Worm (Caenorhabditis elegans): ENCODE results near the gene wht-8.

DNA sequence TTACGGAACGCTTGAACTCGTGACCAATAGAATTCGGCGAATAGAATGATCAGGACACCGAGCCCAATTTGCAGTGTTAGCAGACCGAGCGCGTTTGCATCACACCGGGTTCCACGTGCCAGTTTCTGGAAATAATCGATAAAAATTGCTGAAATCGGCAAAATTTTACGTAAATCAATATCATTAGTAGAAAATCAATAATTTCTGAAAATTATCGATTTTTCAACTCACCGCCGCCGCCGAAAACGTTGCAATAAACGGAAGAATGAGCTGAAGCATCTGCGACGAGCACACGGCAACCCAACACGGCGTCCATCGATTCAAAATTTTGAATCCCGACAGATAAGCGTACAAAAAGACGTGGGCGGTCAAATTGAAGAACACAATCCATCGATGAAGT is 12.0 kb downstream of the wht-8 start:
- TF ChIP-seq fos-1 (tag; optimal IDR thresholded peaks at IDR 0.05) (no peak), D1046.2 (GFP tag; IDR thresholded peaks at IDR 0.05) (no peak), dve-1 (tag; optimal IDR thresholded peaks at IDR 0.05; ENCODE audit: insufficient read depth) (no peak), unc-62 (GFP tag; optimal IDR thresholded peaks at IDR 0.05 in 1 of 2) (no peak), unc-62 (tag; optimal IDR thresholded peaks at IDR 0.05) (no peak), aly-2 (tag; optimal IDR thresholded peaks at IDR 0.05) (no peak), daf-19 (GFP tag; conservative IDR thresholded peaks at IDR 0.05) (no peak), unc-130 (GFP tag; optimal IDR thresholded peaks at IDR 0.05) (no peak), ceh-82 (tag; optimal IDR thresholded peaks at IDR 0.05) (no peak), snpc-4 (tag; optimal IDR thresholded peaks at IDR 0.05) (no peak), mep-1 (tag; optimal IDR thresholded peaks at IDR 0.05) (no peak), nhr-28 (tag; optimal IDR thresholded peaks at IDR 0.05) (no peak), spr-3 (GFP tag; optimal IDR thresholded peaks at IDR 0.05) (no peak), madf-5 (GFP tag; IDR thresholded peaks at IDR 0.05) (no peak)
